Worm (Caenorhabditis elegans) whole organism, L4 larva: ENCODE measurements around the gene his-70.

ENCODE experiments used
- D1046.2 ChIP-seq: fragments of 200-800 bp; sonication (Bioruptor generic); IDR thresholded peaks from 2 replicates; pipeline ENCODE4 v1.3.6; 2022; ENCODE audit warnings: missing genetic modification characterization, missing compliant biosample characterization
- F49E8.2 ChIP-seq: sonication (generic microtip); optimal IDR thresholded peaks from 2 replicates; lab custom pipeline; 2016; ENCODE audit warnings: missing compliant biosample characterization, mild to moderate bottlenecking, missing genetic modification characterization, borderline replicate concordance
- Y48G9A.11 ChIP-seq: fragments of 200-800 bp; sonication (Bioruptor generic); IDR thresholded peaks from 2 replicates; pipeline ENCODE4 v1.3.6; 2022; ENCODE audit warnings: missing genetic modification reagents, missing genetic modification characterization, missing compliant biosample characterization
- Y5F2A.4 ChIP-seq: fragments of 200-800 bp; sonication (Bioruptor generic); optimal IDR thresholded peaks from 2 replicates; lab custom pipeline; 2018; ENCODE audit warnings: mild to moderate bottlenecking, missing genetic modification characterization, missing compliant biosample characterization
- aha-1 ChIP-seq: fragments of 150-350 bp; peaks from one replicate; lab custom pipeline; 2014; ENCODE audit warnings: missing biosample characterization, missing genetic modification characterization
- aly-2 ChIP-seq: sonication (generic microtip); optimal IDR thresholded peaks from 2 replicates; lab custom pipeline; 2018; ENCODE audit warnings: missing biosample characterization, missing genetic modification characterization
- ama-1 ChIP-seq: fragments of 150-350 bp; optimal IDR thresholded peaks from 2 replicates; lab custom pipeline; 2014; ENCODE audit warnings: inconsistent platforms, mixed read lengths
- arid-1 ChIP-seq: fragments of 200-800 bp; sonication (Bioruptor generic); conservative IDR thresholded peaks from 2 replicates; pipeline ENCODE4 v1.3.6; 2022; ENCODE audit warnings: missing genetic modification reagents, missing genetic modification characterization, missing compliant biosample characterization
- attf-4 ChIP-seq: sonication (generic microtip); optimal IDR thresholded peaks from 3 replicates; lab custom pipeline; 2017; ENCODE audit warnings: missing biosample characterization, missing genetic modification characterization
- ceh-20 ChIP-seq: fragments of 200-800 bp; sonication (Bioruptor generic); IDR thresholded peaks from 2 replicates; pipeline ENCODE4 v1.3.6; 2022; ENCODE audit warnings: missing genetic modification reagents, missing genetic modification characterization, missing compliant biosample characterization
- ceh-28 ChIP-seq: fragments of 150-350 bp; optimal IDR thresholded peaks from 2 replicates; lab custom pipeline; 2014; ENCODE audit warnings: missing biosample characterization, missing genetic modification reagents, missing genetic modification characterization
- ceh-32 ChIP-seq: sonication (generic microtip); optimal IDR thresholded peaks from 2 replicates; lab custom pipeline; 2016; ENCODE audit warnings: mild to moderate bottlenecking, missing genetic modification characterization, missing compliant biosample characterization; ENCODE audit not compliant: poor library complexity
- ceh-44 ChIP-seq: fragments of 200-800 bp; sonication (Bioruptor generic); IDR thresholded peaks from 2 replicates; pipeline ENCODE4 v1.3.6; 2022; ENCODE audit warnings: missing genetic modification reagents, missing genetic modification characterization, missing compliant biosample characterization
- daf-12 ChIP-seq: fragments of 150-350 bp; optimal IDR thresholded peaks from 2 replicates; lab custom pipeline; 2014; ENCODE audit warnings: missing biosample characterization, missing genetic modification reagents, missing genetic modification characterization
- dmd-6 ChIP-seq: fragments of 200-800 bp; sonication (Bioruptor generic); IDR thresholded peaks from 2 replicates; pipeline ENCODE4 v1.3.6; 2022; ENCODE audit warnings: missing genetic modification reagents, missing genetic modification characterization, missing compliant biosample characterization
- dmd-8 ChIP-seq: fragments of 200-800 bp; sonication (Bioruptor generic); IDR thresholded peaks from 2 replicates; pipeline ENCODE4 v1.3.6; 2022; ENCODE audit warnings: missing genetic modification characterization, missing compliant biosample characterization
- dpl-1 ChIP-seq: fragments of 150-350 bp; optimal IDR thresholded peaks from 2 replicates; lab custom pipeline; 2014; ENCODE audit warnings: missing biosample characterization, missing genetic modification reagents, missing genetic modification characterization
- duxl-1 ChIP-seq: sonication (generic microtip); optimal IDR thresholded peaks from 2 replicates; lab custom pipeline; 2016; ENCODE audit warnings: mild to moderate bottlenecking, missing genetic modification characterization, moderate library complexity, missing compliant biosample characterization; ENCODE audit not compliant: poor library complexity
- dve-1 ChIP-seq: sonication (generic microtip); optimal IDR thresholded peaks from 2 replicates; lab custom pipeline; 2017; ENCODE audit warnings: antibody characterized with exemption, mild to moderate bottlenecking, missing genetic modification characterization, missing compliant biosample characterization; ENCODE audit not compliant: insufficient read depth
- egl-43 ChIP-seq: fragments of 200-800 bp; sonication (Bioruptor generic); IDR thresholded peaks from 2 replicates; pipeline ENCODE4 v1.3.6; 2022; ENCODE audit warnings: missing genetic modification reagents, missing genetic modification characterization, missing compliant biosample characterization
- fos-1 ChIP-seq: fragments of 150-350 bp; optimal IDR thresholded peaks from 2 replicates; lab custom pipeline; 2014; ENCODE audit warnings: missing biosample characterization, missing genetic modification characterization
- hlh-30 ChIP-seq: sonication (generic microtip); optimal IDR thresholded peaks from 2 replicates; lab custom pipeline; 2017; ENCODE audit warnings: antibody characterized with exemption, mild to moderate bottlenecking, missing genetic modification characterization, missing compliant biosample characterization; ENCODE audit not compliant: insufficient read depth
- hmg-1.1 ChIP-seq: fragments of 200-800 bp; sonication (Bioruptor generic); IDR thresholded peaks from 2 replicates; pipeline ENCODE4 v1.3.6; 2022; ENCODE audit warnings: missing genetic modification reagents, missing genetic modification characterization, missing compliant biosample characterization
- jun-1 ChIP-seq: fragments of 150-350 bp; optimal IDR thresholded peaks from 2 replicates; lab custom pipeline; 2014; ENCODE audit warnings: missing biosample characterization, missing genetic modification reagents, missing genetic modification characterization
- lim-7 ChIP-seq: fragments of 200-800 bp; sonication (Bioruptor generic); IDR thresholded peaks from 2 replicates; pipeline ENCODE4 v1.3.6; 2022; ENCODE audit warnings: missing genetic modification characterization, missing compliant biosample characterization
- lin-1 ChIP-seq: fragments of 200-800 bp; sonication (Bioruptor generic); IDR thresholded peaks from 2 replicates; pipeline ENCODE4 v1.3.6; 2022; ENCODE audit warnings: missing genetic modification reagents, missing genetic modification characterization, missing compliant biosample characterization
- lin-15B ChIP-seq: fragments of 150-350 bp; sonication (generic microtip); optimal IDR thresholded peaks from 3 replicates; lab custom pipeline; 2014; ENCODE audit warnings: missing biosample characterization, missing genetic modification characterization
- lin-38 ChIP-seq: fragments of 200-800 bp; sonication (Bioruptor generic); IDR thresholded peaks from 2 replicates; pipeline ENCODE4 v1.3.6; 2022; ENCODE audit warnings: missing genetic modification reagents, missing genetic modification characterization, missing compliant biosample characterization
- lin-39 ChIP-seq: fragments of 150-350 bp; optimal IDR thresholded peaks from 2 replicates; lab custom pipeline; 2014; ENCODE audit warnings: missing biosample characterization, missing genetic modification reagents, missing genetic modification characterization
- lsy-2 ChIP-seq, 2 experiments: fragments of 150-350 bp in 1 of 2; sonication (generic microtip) in 1 of 2; optimal IDR thresholded peaks; 2 replicates each; lab custom pipeline; 2014 to 2017; ENCODE audit warnings: missing biosample characterization in 2 of 2, missing genetic modification characterization in 2 of 2
- mes-2 ChIP-seq: sonication (generic microtip); optimal IDR thresholded peaks from 2 replicates; lab custom pipeline; 2016; ENCODE audit warnings: missing genotype, mild to moderate bottlenecking, missing genetic modification characterization, missing compliant biosample characterization; ENCODE audit not compliant: poor library complexity, severe bottlenecking
- nhr-28 ChIP-seq: fragments of 150-350 bp; optimal IDR thresholded peaks from 2 replicates; lab custom pipeline; 2014; ENCODE audit warnings: missing biosample characterization, missing genetic modification characterization
- nhr-42 ChIP-seq: fragments of 200-800 bp; sonication (Bioruptor generic); IDR thresholded peaks from 2 replicates; pipeline ENCODE4 v1.3.6; 2022; ENCODE audit warnings: missing genetic modification characterization, missing compliant biosample characterization
- nhr-76 ChIP-seq: fragments of 150-350 bp; optimal IDR thresholded peaks from 2 replicates; lab custom pipeline; 2014; ENCODE audit warnings: missing biosample characterization, missing genetic modification characterization
- php-3 ChIP-seq: fragments of 200-800 bp; sonication (Bioruptor generic); IDR thresholded peaks from 2 replicates; pipeline ENCODE4 v1.3.6; 2022; ENCODE audit warnings: missing genetic modification reagents, missing genetic modification characterization, missing compliant biosample characterization
- snpc-1.2 ChIP-seq: fragments of 200-800 bp; sonication (Bioruptor generic); IDR thresholded peaks from 2 replicates; pipeline ENCODE4 v1.3.6; 2022; ENCODE audit warnings: missing genetic modification reagents, missing genetic modification characterization, missing compliant biosample characterization
- snpc-4 ChIP-seq: fragments of 150-350 bp; optimal IDR thresholded peaks from 2 replicates; lab custom pipeline; 2014; ENCODE audit warnings: missing biosample characterization, missing genetic modification characterization
- spr-1 ChIP-seq: sonication (generic microtip); optimal IDR thresholded peaks from 2 replicates; lab custom pipeline; 2016; ENCODE audit warnings: mild to moderate bottlenecking, missing genetic modification characterization, missing compliant biosample characterization
- vab-7 ChIP-seq: fragments of 200-800 bp; sonication (Bioruptor generic); IDR thresholded peaks from 2 replicates; pipeline ENCODE4 v1.3.6; 2022; ENCODE audit warnings: missing genetic modification reagents, missing genetic modification characterization, missing compliant biosample characterization
- zag-1 ChIP-seq: fragments of 150-350 bp; optimal IDR thresholded peaks from 2 replicates; lab custom pipeline; 2014; ENCODE audit warnings: missing biosample characterization, missing genetic modification characterization
- zfp-2 ChIP-seq: sonication (generic microtip); optimal IDR thresholded peaks from 2 replicates; lab custom pipeline; 2016; ENCODE audit warnings: mild to moderate bottlenecking, missing genetic modification characterization, missing compliant biosample characterization
- zfp-3 ChIP-seq: fragments of 200-800 bp; sonication (Bioruptor generic); conservative IDR thresholded peaks from 2 replicates; pipeline ENCODE4 v1.3.6; 2022; ENCODE audit warnings: missing genetic modification reagents, missing genetic modification characterization, missing compliant biosample characterization
- ztf-7 ChIP-seq: fragments of 150-350 bp; optimal IDR thresholded peaks from 2 replicates; lab custom pipeline; 2014; ENCODE audit warnings: missing biosample characterization, missing genetic modification characterization

Gene his-70

DNA sequence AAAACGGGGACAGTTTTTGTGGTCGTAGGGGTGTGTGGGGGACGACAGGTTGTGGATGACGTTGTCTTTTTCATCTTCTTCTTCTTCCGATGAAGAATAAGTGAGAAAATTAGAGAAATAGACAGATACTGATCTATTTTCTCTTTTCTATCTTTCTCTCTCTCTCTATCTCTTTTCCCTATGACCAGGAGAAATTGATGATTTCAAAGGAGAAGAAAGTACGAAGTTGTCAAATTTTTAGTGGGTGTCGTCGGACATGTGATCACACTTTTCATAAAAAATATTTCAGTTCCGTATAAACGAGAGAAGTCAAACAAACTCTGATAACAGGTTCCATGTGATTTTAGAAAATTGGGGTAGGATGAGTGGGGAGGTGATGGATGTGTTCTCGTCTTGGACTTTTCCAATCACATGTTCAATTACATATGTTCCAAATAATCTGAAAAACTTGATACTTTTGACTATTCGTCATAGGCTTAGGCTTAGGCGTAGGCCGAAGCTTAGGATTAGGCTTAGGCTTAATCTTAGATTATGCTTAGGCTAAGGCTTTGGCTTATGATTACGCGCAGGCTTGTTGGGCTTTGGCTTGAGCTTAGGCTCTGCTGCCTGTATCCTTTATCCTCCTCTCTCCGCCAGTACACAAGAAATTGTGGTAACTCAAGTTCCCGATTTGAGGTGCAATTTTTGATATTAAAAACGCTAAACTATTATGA lies 40.1 kb upstream of the his-70 start (continued):
- peak; percentile 53 for TF ChIP-seq nhr-28 (tag; lab: Kevin White, UChicago)
- TF ChIP-seq, all 104 proteins: peak for 23

DNA sequence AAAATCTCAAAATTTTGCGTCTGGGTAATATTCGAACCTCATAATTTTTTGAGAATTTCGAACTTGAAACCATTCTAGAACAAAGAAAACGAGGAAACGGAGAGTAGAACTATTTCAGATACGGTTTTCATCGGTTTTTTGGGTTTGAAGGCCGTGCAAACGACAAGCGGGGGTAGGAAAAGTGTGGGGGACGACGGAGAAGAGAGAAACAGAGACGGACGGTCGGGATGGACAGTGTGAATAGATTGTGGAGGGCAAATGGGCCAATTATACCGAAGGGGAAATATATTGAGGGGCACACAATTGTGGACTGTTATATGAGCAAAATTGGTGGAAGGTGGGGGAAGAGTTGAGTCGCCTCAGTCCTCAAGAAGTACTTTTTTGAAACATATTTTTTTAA lies 38.8 kb upstream of the his-70 start:
- TF ChIP-seq ama-1 (peak; percentile 12), zag-1 (tag; lab: Kevin White, UChicago) (no peak), hmg-1.1 (GFP tag; lab: Robert Waterston, UW) (peak; percentile 19; the same call in 1 of the 2 replicates), vab-7 (no peak), zfp-3 (GFP tag; lab: Robert Waterston, UW) (0 out of 2 replicates have a peak, but pooled peaks have one; percentile 55), Y5F2A.4 (GFP tag; lab: Kevin White, UChicago) (no peak), ceh-28 (tag; lab: Kevin White, UChicago) (no peak), egl-43 (GFP tag; lab: Robert Waterston, UW) (0 out of 2 replicates have a peak, but pooled peaks have one; percentile 9)

- TF ChIP-seq Y48G9A.11 (GFP tag; lab: Robert Waterston, UW) (no peak), spr-1 (no peak), jun-1 (tag; lab: Kevin White, UChicago) (no peak)
- TF ChIP-seq, all 104 proteins: peak for 0
Observed at ce11 chrIII:4098107-4098620, 38.2 kb upstream of the his-70 start, which contains the start of gene rei-1. rei-1 (minus strand) TSS chrIII:4098190.

DNA sequence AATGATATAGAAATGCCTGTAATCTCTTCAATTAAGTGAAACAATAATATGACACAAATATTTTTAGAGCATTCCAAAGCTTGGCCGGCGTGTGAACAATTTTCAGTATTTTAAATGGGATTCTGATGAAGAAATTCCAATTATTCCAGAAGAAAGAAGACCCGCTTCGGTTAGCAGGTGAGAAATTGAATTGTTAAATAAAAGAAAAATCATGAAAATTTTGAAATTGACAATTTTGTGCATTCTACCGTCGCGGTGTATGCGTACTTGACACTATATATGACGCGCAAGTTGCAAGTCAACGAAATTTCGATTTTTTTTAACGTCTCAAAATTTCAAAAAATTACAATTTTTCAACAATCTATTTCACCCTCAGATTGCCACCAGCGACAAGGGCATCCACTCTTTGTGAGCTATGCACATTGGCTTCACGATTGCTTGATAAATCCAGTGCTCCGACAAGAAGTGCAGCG lies 36.5 kb upstream of the his-70 start:
- TF ChIP-seq dve-1 (no peak), dmd-8 (GFP tag; lab: Robert Waterston, UW) (no peak), nhr-76 (tag; lab: Kevin White, UChicago) (no peak), zfp-3 (GFP tag; lab: Robert Waterston, UW) (0 out of 2 replicates have a peak, but pooled peaks have one; percentile 13), mes-2 (tag; lab: Kevin White, UChicago) (peak; percentile 2), fos-1 (tag; lab: Kevin White, UChicago) (no peak), duxl-1 (tag; lab: Kevin White, UChicago) (peak; percentile 75), lin-1 (GFP tag; lab: Robert Waterston, UW) (no peak), aha-1 (tag; lab: Kevin White, UChicago) (no peak), dpl-1 (no peak), nhr-42 (GFP tag; lab: Robert Waterston, UW) (0 out of 2 replicates have a peak, but pooled peaks have one; percentile 19), lin-38 (GFP tag; lab: Robert Waterston, UW) (peak; percentile 31; the same call in 1 of the 2 replicates), ceh-28 (tag; lab: Kevin White, UChicago) (no peak), F49E8.2 (tag; lab: Kevin White, UChicago) (peak; percentile 24), Y48G9A.11 (GFP tag; lab: Robert Waterston, UW) (no peak), ceh-20 (GFP tag; lab: Robert Waterston, UW) (no peak), ceh-44 (GFP tag; lab: Robert Waterston, UW) (no peak), lim-7 (GFP tag; lab: Robert Waterston, UW) (no peak), php-3 (peak; percentile 16; the same call in 1 of the 2 replicates), attf-4 (tag; lab: Kevin White, UChicago) (no peak), ceh-32 (no peak), daf-12 (tag; lab: Kevin White, UChicago) (no peak), snpc-4 (tag; lab: Kevin White, UChicago) (no peak), arid-1 (0 out of 2 replicates have a peak, but pooled peaks have one; percentile 25), zfp-2 (tag; lab: Kevin White, UChicago) (no peak), snpc-1.2 (peak; percentile 34; the same call in 1 of the 2 replicates), D1046.2 (no peak), dmd-6 (GFP tag; lab: Robert Waterston, UW) (no peak), vab-7 (no peak), lin-39 (tag; lab: Kevin White, UChicago) (no peak), hlh-30 (tag; lab: Kevin White, UChicago) (no peak), lin-15B (no peak), aly-2 (no peak), ztf-7 (tag; lab: Kevin White, UChicago) (no peak), lsy-2 (tag; optimal IDR thresholded peaks at IDR 0.05; lab: Kevin White, UChicago) (no peak)
